Worm (Caenorhabditis elegans): ENCODE measurements around the gene C47D2.1.

Gene C47D2.1

DNA sequence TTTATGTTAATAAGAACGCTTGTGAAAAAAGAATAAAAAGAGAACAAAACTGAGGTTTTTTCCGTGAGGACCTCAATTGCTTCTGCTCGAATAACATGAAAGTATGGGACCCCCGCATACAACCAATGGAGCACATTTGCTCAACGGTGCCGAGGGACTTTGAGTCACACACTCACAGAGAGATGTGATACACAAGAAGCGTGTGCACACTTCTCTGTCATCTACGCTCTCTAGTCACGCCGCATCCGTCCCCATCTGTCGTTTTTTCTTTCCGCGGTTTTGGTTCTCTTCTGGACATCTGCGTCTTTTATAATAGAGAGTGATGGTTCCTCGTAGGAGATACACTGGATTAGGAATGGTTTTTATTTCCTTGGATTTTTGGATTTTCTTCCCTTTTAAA lies 8.9 kb upstream of the C47D2.1 start (continued):
- TF ChIP-seq hlh-11 (tag; optimal IDR thresholded peaks at IDR 0.05): peak; percentile 30
- no peak for TF ChIP-seq mxl-2 (GFP tag; conservative IDR thresholded peaks at IDR 0.05)
- no peak for TF ChIP-seq zfp-2 (tag; optimal IDR thresholded peaks at IDR 0.05)
- TF ChIP-seq dmd-8 (GFP tag; IDR thresholded peaks at IDR 0.05): no peak
- no peak for TF ChIP-seq lim-7 (GFP tag; IDR thresholded peaks at IDR 0.05)
- no peak for TF ChIP-seq ZK546.5 (tag; optimal IDR thresholded peaks at IDR 0.05)
- TF ChIP-seq saeg-2 (GFP tag; IDR thresholded peaks at IDR 0.05): no peak
- TF ChIP-seq ces-1 (GFP tag; optimal IDR thresholded peaks at IDR 0.05): no peak
- TF ChIP-seq php-3 (GFP tag; IDR thresholded peaks at IDR 0.05): no peak
- no peak for TF ChIP-seq nhr-48 (tag; optimal IDR thresholded peaks at IDR 0.05)
- peak; percentile 39 for TF ChIP-seq nhr-11 (tag; optimal IDR thresholded peaks at IDR 0.05)
- TF ChIP-seq Y48G9A.11 (GFP tag; IDR thresholded peaks at IDR 0.05): no peak
- no peak for TF ChIP-seq snpc-4 (tag; optimal IDR thresholded peaks at IDR 0.05)
- TF ChIP-seq madf-5 (GFP tag; IDR thresholded peaks at IDR 0.05): no peak
- TF ChIP-seq lir-3 (tag; optimal IDR thresholded peaks at IDR 0.05): no peak
- TF ChIP-seq unc-62 (GFP tag; optimal IDR thresholded peaks at IDR 0.05 in 1 of 2): no peak
- no peak for TF ChIP-seq unc-62 (tag; optimal IDR thresholded peaks at IDR 0.05)
- peak; percentile 24 for TF ChIP-seq F37D6.2 (tag; optimal IDR thresholded peaks at IDR 0.05)
- TF ChIP-seq set-16 (GFP tag; IDR thresholded peaks at IDR 0.05): no peak
- TF ChIP-seq mep-1 (tag; optimal IDR thresholded peaks at IDR 0.05): peak; percentile 60
- TF ChIP-seq aly-2 (tag; optimal IDR thresholded peaks at IDR 0.05): no peak
- TF ChIP-seq duxl-1 (tag; optimal IDR thresholded peaks at IDR 0.05; ENCODE audit: poor library complexity): no peak
- TF ChIP-seq hif-1 (tag; optimal IDR thresholded peaks at IDR 0.05): peak in 1 of 2 experiments; percentile 31
- TF ChIP-seq R02D3.7 (tag; optimal IDR thresholded peaks at IDR 0.05): no peak
- TF ChIP-seq nhr-76 (tag; optimal IDR thresholded peaks at IDR 0.05): no peak
- TF ChIP-seq lsy-2 (tag; optimal IDR thresholded peaks at IDR 0.05): peak in 1 of 2 experiments; percentile 70
- no peak for TF ChIP-seq daf-19 (GFP tag; conservative IDR thresholded peaks at IDR 0.05)
- peak; percentile 60 for TF ChIP-seq fkh-10 (GFP tag; optimal IDR thresholded peaks at IDR 0.05)
- TF ChIP-seq hmg-1.1 (GFP tag; IDR thresholded peaks at IDR 0.05): peak; percentile 74
- no peak for TF ChIP-seq dve-1 (tag; optimal IDR thresholded peaks at IDR 0.05; ENCODE audit: insufficient read depth)
- no peak for TF ChIP-seq lin-39 (tag; optimal IDR thresholded peaks at IDR 0.05)
- no peak for TF ChIP-seq nhr-10 (tag; optimal IDR thresholded peaks at IDR 0.05)
- no peak for TF ChIP-seq ceh-20 (GFP tag; IDR thresholded peaks at IDR 0.05)
- TF ChIP-seq mes-2 (tag; optimal IDR thresholded peaks at IDR 0.05; ENCODE audit: poor library complexity, severe bottlenecking): peak; percentile 1
- no peak for TF ChIP-seq nhr-237 (tag; optimal IDR thresholded peaks at IDR 0.05)
- TF ChIP-seq egl-27 (tag; optimal IDR thresholded peaks at IDR 0.05): no peak
- TF ChIP-seq zip-11 (GFP tag; IDR thresholded peaks at IDR 0.05): no peak
- TF ChIP-seq zip-2 (tag; optimal IDR thresholded peaks at IDR 0.05): no peak
- TF ChIP-seq ceh-28 (tag; optimal IDR thresholded peaks at IDR 0.05): no peak
- TF ChIP-seq ceh-44 (GFP tag; IDR thresholded peaks at IDR 0.05): no peak
- no peak for TF ChIP-seq T26A8.4 (GFP tag; IDR thresholded peaks at IDR 0.05)
- no peak for TF ChIP-seq snpc-1.2 (GFP tag; IDR thresholded peaks at IDR 0.05)
- no peak for TF ChIP-seq dmd-6 (GFP tag; IDR thresholded peaks at IDR 0.05)
- no peak for TF ChIP-seq ceh-32 (tag; optimal IDR thresholded peaks at IDR 0.05; ENCODE audit: poor library complexity)
- no peak for TF ChIP-seq ZK337.2 (GFP tag; IDR thresholded peaks at IDR 0.05)
- peak; percentile 12 for TF ChIP-seq aha-1 (tag)
- no peak for TF ChIP-seq skn-1 (tag; optimal IDR thresholded peaks at IDR 0.05)
- TF ChIP-seq ztf-7 (tag; optimal IDR thresholded peaks at IDR 0.05): no peak
- no peak for TF ChIP-seq nhr-102 (tag; optimal IDR thresholded peaks at IDR 0.05)
- TF ChIP-seq ztf-11 (tag; optimal IDR thresholded peaks at IDR 0.05): no peak
- no peak for TF ChIP-seq F26F4.8 (GFP tag; conservative IDR thresholded peaks at IDR 0.05)
- TF ChIP-seq spr-3 (GFP tag; optimal IDR thresholded peaks at IDR 0.05): no peak
- TF ChIP-seq ctbp-1 (GFP tag; IDR thresholded peaks at IDR 0.05): peak; percentile 68; the same call in 1 of the 2 replicates
